Worm (Caenorhabditis elegans) whole organism, mixed stage, embryonic: Measurements from ENCODE around the gene dbt-1.

Experiments
- M03D4.4 ChIP-seq: sonication (generic microtip); optimal IDR thresholded peaks from 2 replicates; lab custom pipeline; 2017; ENCODE audit warnings: mild to moderate bottlenecking, missing genetic modification characterization, missing compliant biosample characterization
- blmp-1 ChIP-seq: fragments of 150-350 bp; optimal IDR thresholded peaks from 2 replicates; lab custom pipeline; 2014; ENCODE audit warnings: missing biosample characterization, missing genetic modification characterization
- ceh-83 ChIP-seq: fragments of 200-800 bp; sonication (Bioruptor generic); optimal IDR thresholded peaks from 2 replicates; lab custom pipeline; 2018; ENCODE audit warnings: mild to moderate bottlenecking, missing genetic modification characterization, missing compliant biosample characterization
- ces-1 ChIP-seq: fragments of 150-350 bp; optimal IDR thresholded peaks from 2 replicates; lab custom pipeline; 2014; ENCODE audit warnings: missing biosample characterization, missing genetic modification reagents, missing genetic modification characterization
- cnd-1 ChIP-seq: fragments of 200-800 bp; sonication (Bioruptor generic); optimal IDR thresholded peaks from 2 replicates; lab custom pipeline; 2018; ENCODE audit warnings: mild to moderate bottlenecking, missing genetic modification characterization, missing compliant biosample characterization
- elt-1 ChIP-seq: sonication (generic microtip); optimal IDR thresholded peaks from 2 replicates; lab custom pipeline; 2017; ENCODE audit warnings: missing genetic modification characterization, mild to moderate bottlenecking, missing compliant biosample characterization, antibody characterized with exemption, moderate library complexity, borderline replicate concordance; ENCODE audit not compliant: insufficient read depth
- ham-2 ChIP-seq: fragments of 200-800 bp; sonication (Bioruptor generic); optimal IDR thresholded peaks from 2 replicates; lab custom pipeline; 2018; ENCODE audit warnings: mild to moderate bottlenecking, missing genetic modification characterization, missing compliant biosample characterization
- mab-5 ChIP-seq: fragments of 150-350 bp; optimal IDR thresholded peaks from 2 replicates; lab custom pipeline; 2014; ENCODE audit warnings: missing biosample characterization, missing genetic modification characterization
- nhr-12 ChIP-seq: fragments of 150-350 bp; optimal IDR thresholded peaks from 2 replicates; lab custom pipeline; 2014; ENCODE audit warnings: missing biosample characterization, missing genetic modification characterization
- nhr-28 ChIP-seq: fragments of 150-350 bp; optimal IDR thresholded peaks from 2 replicates; lab custom pipeline; 2014; ENCODE audit warnings: missing biosample characterization, missing genetic modification characterization
- nhr-76 ChIP-seq: sonication (generic microtip); optimal IDR thresholded peaks from 2 replicates; lab custom pipeline; 2017; ENCODE audit warnings: missing biosample characterization, missing genetic modification characterization
- sem-2 ChIP-seq: fragments of 200-800 bp; sonication (Bioruptor generic); optimal IDR thresholded peaks from 2 replicates; lab custom pipeline; 2018; ENCODE audit warnings: mild to moderate bottlenecking, missing genetic modification characterization, missing compliant biosample characterization
- snpc-4 ChIP-seq: fragments of 150-350 bp; optimal IDR thresholded peaks from 2 replicates; lab custom pipeline; 2014; ENCODE audit warnings: missing biosample characterization, missing genetic modification characterization
- sptf-1 ChIP-seq: sonication (generic microtip); optimal IDR thresholded peaks from 2 replicates; lab custom pipeline; 2017; ENCODE audit warnings: mild to moderate bottlenecking, missing genetic modification characterization, moderate library complexity, missing compliant biosample characterization
- tbx-8 ChIP-seq: fragments of 200-800 bp; sonication (Bioruptor generic); optimal IDR thresholded peaks from 2 replicates; lab custom pipeline; 2018; ENCODE audit warnings: mild to moderate bottlenecking, missing genetic modification characterization, moderate library complexity, missing compliant biosample characterization
- unc-120 ChIP-seq: sonication (generic microtip); optimal IDR thresholded peaks from 2 replicates; lab custom pipeline; 2017; ENCODE audit warnings: missing genetic modification characterization, missing compliant biosample characterization; ENCODE audit not compliant: poor library complexity, severe bottlenecking
- unc-39 ChIP-seq: fragments of 150-350 bp; optimal IDR thresholded peaks from 2 replicates; lab custom pipeline; 2014; ENCODE audit warnings: missing biosample characterization, missing genetic modification characterization
- unc-62 ChIP-seq: fragments of 150-350 bp; optimal IDR thresholded peaks from 2 replicates; lab custom pipeline; 2014; ENCODE audit warnings: missing biosample characterization, missing genetic modification reagents, missing genetic modification characterization
- zip-8 ChIP-seq: fragments of 150-350 bp; optimal IDR thresholded peaks from 2 replicates; lab custom pipeline; 2014; ENCODE audit warnings: missing biosample characterization, missing genetic modification characterization
- ztf-11 ChIP-seq: fragments of 150-350 bp; optimal IDR thresholded peaks from 2 replicates; lab custom pipeline; 2014; ENCODE audit warnings: missing biosample characterization, missing genetic modification characterization

The dbt-1 gene

DNA sequence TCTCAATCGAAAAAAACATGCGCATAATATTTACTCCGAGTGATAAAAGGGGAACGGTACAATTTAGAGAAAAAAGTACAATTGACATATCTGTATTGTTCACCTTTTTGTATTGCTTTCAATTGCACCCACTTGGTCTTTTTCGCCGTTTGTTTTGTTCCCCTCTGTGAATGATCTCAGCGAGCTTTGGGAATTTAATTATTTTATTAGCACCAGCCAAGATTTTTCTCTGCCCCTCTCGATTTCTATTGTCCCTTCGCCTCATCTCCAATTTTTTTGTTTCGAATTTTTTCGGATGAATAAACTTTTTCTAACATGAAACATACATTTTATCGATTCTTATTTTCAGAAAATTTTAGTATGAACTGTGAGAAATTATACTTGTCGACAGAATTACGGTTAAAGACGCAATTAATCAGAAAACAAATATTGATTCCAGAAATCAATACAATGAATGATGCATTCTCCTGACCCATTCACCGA lies 44.8 kb downstream of the dbt-1 start, which contains the start of gene rev-1:
Gene rev-1 (plus strand): TSS at position 433 of the 483 bp plus-strand sequence.
- TF ChIP-seq unc-120 (tag; lab: Kevin White, UChicago) (no peak), ces-1 (GFP tag; lab: Kevin White, UChicago) (peak; percentile 64)

DNA sequence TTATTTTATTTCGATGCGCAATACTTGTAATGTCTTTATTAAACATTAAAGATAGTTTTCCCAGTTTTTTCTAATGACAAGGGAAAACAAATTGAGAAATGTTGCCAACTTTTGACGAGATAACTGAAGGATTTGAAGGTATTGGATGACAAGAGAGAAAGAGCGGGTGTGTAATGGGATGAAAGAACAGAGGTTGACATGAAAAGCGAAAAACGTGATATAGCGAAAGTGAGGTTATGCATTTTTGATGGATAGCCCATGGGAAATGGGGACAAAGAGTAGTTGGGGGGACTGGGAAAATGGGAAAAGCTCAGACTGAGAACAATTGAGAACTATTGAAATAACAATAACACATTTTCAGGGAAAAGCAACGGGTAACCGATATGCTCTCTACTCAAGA lies 49.8 kb downstream of the dbt-1 start:
- TF ChIP-seq nhr-28 (tag; lab: Kevin White, UChicago) (no peak), ztf-11 (no peak), cnd-1 (no peak), ham-2 (GFP tag; lab: Kevin White, UChicago) (no peak), blmp-1 (tag; lab: Kevin White, UChicago) (no peak), M03D4.4 (tag; lab: Kevin White, UChicago) (no peak), unc-62 (GFP tag; lab: Kevin White, UChicago) (peak; percentile 34), elt-1 (tag; lab: Kevin White, UChicago) (no peak)

DNA sequence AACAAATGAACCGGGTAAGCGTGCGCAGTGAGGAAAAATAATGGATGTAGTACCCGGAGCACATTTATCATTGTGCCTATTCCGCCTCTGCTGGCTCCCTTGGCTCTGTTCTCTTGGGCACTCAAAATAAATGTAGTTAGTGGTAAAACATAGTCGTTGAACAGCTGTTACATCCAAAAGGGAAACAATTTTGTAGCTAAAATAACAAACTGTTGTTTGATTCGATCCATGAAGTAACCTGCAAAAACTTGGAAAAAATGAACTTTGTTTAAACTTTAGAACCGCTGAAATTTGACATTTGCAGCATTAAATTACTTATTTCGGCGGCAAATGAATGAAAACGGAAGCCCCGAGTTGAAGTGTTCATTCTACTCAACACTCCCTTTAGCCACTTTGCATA lies 51.4 kb downstream of the dbt-1 start:
- no peak for TF ChIP-seq M03D4.4 (tag; lab: Kevin White, UChicago)
- TF ChIP-seq tbx-8 = no peak

DNA sequence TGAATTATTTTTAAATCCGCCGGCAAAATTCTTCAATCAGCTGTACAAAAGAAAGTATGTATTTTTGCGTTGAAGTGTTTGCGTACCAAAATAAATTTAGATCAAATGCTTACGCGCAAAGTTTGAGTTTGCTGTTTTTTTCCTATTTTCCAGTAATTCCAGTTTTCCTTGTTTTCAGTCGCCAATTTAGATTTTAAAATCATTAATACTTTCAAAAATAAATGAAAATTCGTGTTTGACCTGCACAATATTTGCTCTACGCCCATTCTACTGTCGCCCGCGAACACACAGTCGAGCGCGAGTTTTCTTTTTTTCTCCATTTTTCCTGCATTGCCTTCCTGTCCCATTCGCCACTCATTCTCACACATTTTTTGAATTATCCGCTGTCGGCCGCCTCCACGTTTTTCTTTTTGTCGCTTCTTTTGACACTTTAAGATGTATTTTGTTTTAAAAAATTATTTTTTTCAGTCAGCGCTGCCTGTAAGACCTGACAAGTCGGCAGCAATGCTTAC lies 52.2 kb downstream of the dbt-1 start, which contains the start of gene ptc-1:
Gene ptc-1 (plus strand): TSS at position 462 of the 512 bp plus-strand sequence.
- TF ChIP-seq zip-8 (tag; lab: Kevin White, UChicago) (no peak), unc-39 (tag; lab: Kevin White, UChicago) (no peak), cnd-1 (no peak), nhr-76 (tag; lab: Kevin White, UChicago) (no peak), sem-2 (GFP tag; lab: Kevin White, UChicago) (no peak), snpc-4 (no peak), mab-5 (no peak), sptf-1 (tag; lab: Kevin White, UChicago) (no peak), ceh-83 (GFP tag; lab: Kevin White, UChicago) (no peak), nhr-12 (no peak)
